Fruit fly (Drosophila melanogaster): Measurements from ENCODE around the gene spn-F.

Gene spn-F

dm6 chr3R:31250426-31251034 is 4.4 kb upstream of the spn-F start:
- peak; percentile 79 for TF ChIP-seq CG7101 (tag; optimal IDR thresholded peaks at IDR 0.05)
- TF ChIP-seq ovo (GFP tag; optimal IDR thresholded peaks at IDR 0.05): no peak
- TF ChIP-seq cnc (optimal IDR thresholded peaks at IDR 0.05): no peak
- TF ChIP-seq kay (GFP tag; ENCODE audit: borderline replicate concordance): no peak
- peak; percentile 70 for TF ChIP-seq CG11617 (GFP tag; optimal IDR thresholded peaks at IDR 0.05)
- no peak for TF ChIP-seq CG1620 (GFP tag; optimal IDR thresholded peaks at IDR 0.05)
- TF ChIP-seq CG33017 (tag; optimal IDR thresholded peaks at IDR 0.05): peak; percentile 84
- TF ChIP-seq CG14711 (tag; optimal IDR thresholded peaks at IDR 0.05): peak; percentile 68
- TF ChIP-seq Hr96 (GFP tag; optimal IDR thresholded peaks at IDR 0.05): peak; percentile 23
- TF ChIP-seq toe (GFP tag; optimal IDR thresholded peaks at IDR 0.05): no peak
- TF ChIP-seq tj (GFP tag; optimal IDR thresholded peaks at IDR 0.05): peak; percentile 38
- TF ChIP-seq CG5204 (GFP tag; optimal IDR thresholded peaks at IDR 0.05): peak; percentile 67
- no peak for TF ChIP-seq Crg-1 (GFP tag; optimal IDR thresholded peaks at IDR 0.05)
- no peak for TF ChIP-seq Clk (GFP tag; optimal IDR thresholded peaks at IDR 0.05)
- TF ChIP-seq CG12768 (GFP tag; optimal IDR thresholded peaks at IDR 0.05): peak; percentile 69
- peak; percentile 27 for TF ChIP-seq Mnt (GFP tag; optimal IDR thresholded peaks at IDR 0.05)
- TF ChIP-seq CG7045 (GFP tag; optimal IDR thresholded peaks at IDR 0.05): peak; percentile 45
- TF ChIP-seq pad (GFP tag; optimal IDR thresholded peaks at IDR 0.05): peak; percentile 26
- TF ChIP-seq cic (GFP tag; optimal IDR thresholded peaks at IDR 0.05): peak; percentile 19
- no peak for TF ChIP-seq bab1 (GFP tag; optimal IDR thresholded peaks at IDR 0.05)

- TF ChIP-seq CG12768 (GFP tag; optimal IDR thresholded peaks at IDR 0.05) (no peak), toe (GFP tag; optimal IDR thresholded peaks at IDR 0.05) (no peak), Clk (GFP tag; optimal IDR thresholded peaks at IDR 0.05) (no peak), pad (GFP tag; optimal IDR thresholded peaks at IDR 0.05) (no peak)
Observed at dm6 chr3R:31251130-31251770, 3.7 kb upstream of the spn-F start.

dm6 chr3R:31252093-31252962 is 2.6 kb upstream of the spn-F start, which contains the start of the genes qless and mRpL32:
qless (minus strand) TSS chr3R:31252608.
mRpL32 (plus strand) TSS chr3R:31252872.
- TF ChIP-seq cnc (optimal IDR thresholded peaks at IDR 0.05) (no peak), Mnt (GFP tag; optimal IDR thresholded peaks at IDR 0.05) (peak; percentile 82), CG5204 (GFP tag; optimal IDR thresholded peaks at IDR 0.05) (peak; percentile 47), CG33017 (tag; optimal IDR thresholded peaks at IDR 0.05) (peak; percentile 18), CG1620 (GFP tag; optimal IDR thresholded peaks at IDR 0.05) (no peak), pad (GFP tag; optimal IDR thresholded peaks at IDR 0.05) (peak; percentile 10), CG7045 (GFP tag; optimal IDR thresholded peaks at IDR 0.05) (peak; percentile 64), kay (GFP tag; ENCODE audit: borderline replicate concordance) (no peak), Clk (GFP tag; optimal IDR thresholded peaks at IDR 0.05) (peak; percentile 43), bab1 (GFP tag; optimal IDR thresholded peaks at IDR 0.05) (peak; percentile 74), tj (GFP tag; optimal IDR thresholded peaks at IDR 0.05) (peak; percentile 27), CG12768 (GFP tag; optimal IDR thresholded peaks at IDR 0.05) (peak; percentile 18), CG11617 (GFP tag; optimal IDR thresholded peaks at IDR 0.05) (peak; percentile 37), toe (GFP tag; optimal IDR thresholded peaks at IDR 0.05) (peak; percentile 68), Crg-1 (GFP tag; optimal IDR thresholded peaks at IDR 0.05) (peak; percentile 32), Hr96 (GFP tag; optimal IDR thresholded peaks at IDR 0.05) (peak; percentile 48), CG14711 (tag; optimal IDR thresholded peaks at IDR 0.05) (peak; percentile 97), CG7101 (tag; optimal IDR thresholded peaks at IDR 0.05) (peak; percentile 57), cic (GFP tag; optimal IDR thresholded peaks at IDR 0.05) (no peak), ovo (GFP tag; optimal IDR thresholded peaks at IDR 0.05) (peak; percentile 14)

- TF ChIP-seq Clk (GFP tag; optimal IDR thresholded peaks at IDR 0.05) (no peak), CG1620 (GFP tag; optimal IDR thresholded peaks at IDR 0.05) (no peak), Hr96 (GFP tag; optimal IDR thresholded peaks at IDR 0.05) (no peak), CG5204 (GFP tag; optimal IDR thresholded peaks at IDR 0.05) (no peak), tj (GFP tag; optimal IDR thresholded peaks at IDR 0.05) (no peak), Crg-1 (GFP tag; optimal IDR thresholded peaks at IDR 0.05) (no peak), bab1 (GFP tag; optimal IDR thresholded peaks at IDR 0.05) (no peak), CG11617 (GFP tag; optimal IDR thresholded peaks at IDR 0.05) (no peak), toe (GFP tag; optimal IDR thresholded peaks at IDR 0.05) (no peak), CG14711 (tag; optimal IDR thresholded peaks at IDR 0.05) (no peak)
Observed at dm6 chr3R:31257299-31257698, 2.4 kb downstream of the spn-F start, which contains the start of gene CAH6. CAH6 (plus strand) TSS chr3R:31257599.

dm6 chr3R:31259947-31260346 is 5.0 kb downstream of the spn-F start, which contains the start of gene CAH16:
CAH16 (plus strand) TSS chr3R:31260247.
- TF ChIP-seq CG33017 (tag; optimal IDR thresholded peaks at IDR 0.05) (no peak), Mnt (GFP tag; optimal IDR thresholded peaks at IDR 0.05) (no peak), Crg-1 (GFP tag; optimal IDR thresholded peaks at IDR 0.05) (no peak), CG1620 (GFP tag; optimal IDR thresholded peaks at IDR 0.05) (no peak), toe (GFP tag; optimal IDR thresholded peaks at IDR 0.05) (no peak), CG11617 (GFP tag; optimal IDR thresholded peaks at IDR 0.05) (no peak), Hr96 (GFP tag; optimal IDR thresholded peaks at IDR 0.05) (no peak), CG14711 (tag; optimal IDR thresholded peaks at IDR 0.05) (no peak)

All from whole organism, adult.